Worm (Caenorhabditis elegans) whole organism, early embryonic: ENCODE data around the gene nhr-132.

Experiments
- ama-1 ChIP-seq: fragments of 150-350 bp; optimal IDR thresholded peaks from 2 replicates; lab custom pipeline; 2014
- ceh-13 ChIP-seq: fragments of 200-800 bp; sonication (Bioruptor generic); optimal IDR thresholded peaks from 2 replicates; lab custom pipeline; 2018; ENCODE audit warnings: mild to moderate bottlenecking, missing genetic modification characterization, missing compliant biosample characterization
- ceh-36 ChIP-seq: sonication (generic microtip); optimal IDR thresholded peaks from 2 replicates; lab custom pipeline; 2016; ENCODE audit warnings: missing genetic modification characterization, inconsistent platforms, missing compliant biosample characterization
- hmbx-1 ChIP-seq: sonication (generic microtip); optimal IDR thresholded peaks from 2 replicates; lab custom pipeline; 2016; ENCODE audit warnings: mild to moderate bottlenecking, missing genetic modification characterization, missing compliant biosample characterization
- hnd-1 ChIP-seq: sonication (generic microtip); optimal IDR thresholded peaks from 2 replicates; lab custom pipeline; 2016; ENCODE audit warnings: missing genetic modification characterization, missing compliant biosample characterization
- tbx-37 ChIP-seq: fragments of 200-800 bp; sonication (Bioruptor generic); conservative IDR thresholded peaks from 2 replicates; pipeline ENCODE4 v1.3.6; 2022; ENCODE audit warnings: missing genetic modification reagents, missing genetic modification characterization, missing compliant biosample characterization

DNA sequence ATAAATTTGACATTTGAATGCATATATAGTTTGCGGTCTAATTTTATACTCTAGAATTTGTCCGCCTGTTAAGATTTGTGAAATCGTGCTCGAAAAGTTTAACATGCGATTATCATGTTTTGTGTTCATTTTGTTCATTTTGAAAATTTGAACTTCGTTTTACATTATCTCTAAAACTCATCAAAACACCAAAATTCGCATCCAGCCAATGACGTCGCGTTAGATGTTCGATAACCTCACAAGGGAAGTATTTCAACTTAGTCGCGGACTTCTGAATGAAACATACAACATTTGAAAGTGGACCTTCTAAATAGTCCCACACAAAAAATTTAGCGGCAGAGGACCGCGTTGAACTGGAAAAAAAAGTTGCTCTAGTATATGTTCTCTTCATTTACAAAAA is 7.2 kb downstream of the nhr-132 start:
- TF ChIP-seq tbx-37 (no peak), ama-1 (lab: Kevin White, UChicago) (no peak), ceh-36 (no peak), hnd-1 (no peak), hmbx-1 (tag; lab: Kevin White, UChicago) (no peak), ceh-13 (GFP tag; lab: Kevin White, UChicago) (no peak)
